Fruit fly (Drosophila melanogaster): ENCODE data around the gene CG2865.

- TF ChIP-seq pan (optimal IDR thresholded peaks at IDR 0.05) (no peak), CG8478 (optimal IDR thresholded peaks at IDR 0.05) (no peak), EcR (GFP tag; optimal IDR thresholded peaks at IDR 0.05) (no peak), usp (GFP tag; optimal IDR thresholded peaks at IDR 0.05) (no peak), psq (optimal IDR thresholded peaks at IDR 0.05) (no peak)
Measured at dm6 chrX:2283470-2283869, 9.7 kb downstream of the CG2865 start.
